Worm (Caenorhabditis elegans) whole organism, L4 larva: ENCODE measurements around the gene pus-1.

Experiments
- T26A8.4 ChIP-seq: fragments of 200-800 bp; sonication (Bioruptor generic); IDR thresholded peaks from 2 replicates; pipeline ENCODE4 v1.3.6; 2022; ENCODE audit warnings: missing genetic modification characterization, missing compliant biosample characterization
- Y75B8A.6 ChIP-seq: fragments of 200-800 bp; sonication (Bioruptor generic); IDR thresholded peaks from 2 replicates; pipeline ENCODE4 v1.3.6; 2022; ENCODE audit warnings: missing genetic modification reagents, missing genetic modification characterization, missing compliant biosample characterization
- aha-1 ChIP-seq: fragments of 150-350 bp; peaks from one replicate; lab custom pipeline; 2014; ENCODE audit warnings: missing biosample characterization, missing genetic modification characterization
- ceh-44 ChIP-seq: fragments of 200-800 bp; sonication (Bioruptor generic); IDR thresholded peaks from 2 replicates; pipeline ENCODE4 v1.3.6; 2022; ENCODE audit warnings: missing genetic modification reagents, missing genetic modification characterization, missing compliant biosample characterization
- ceh-82 ChIP-seq: sonication (generic microtip); optimal IDR thresholded peaks from 2 replicates; lab custom pipeline; 2017; ENCODE audit warnings: missing biosample characterization, missing genetic modification characterization
- daf-16 ChIP-seq, 3 experiments: sonication (generic microtip); optimal IDR thresholded peaks; 2 replicates each; lab custom pipeline; 2016 to 2017; ENCODE audit warnings: missing genetic modification characterization in 3 of 3, missing genetic modification reagents in 3 of 3, mild to moderate bottlenecking in 2 of 3, missing compliant biosample characterization in 2 of 3, missing biosample characterization in 1 of 3, moderate library complexity in 1 of 3
- daf-8 ChIP-seq: fragments of 200-800 bp; sonication (Bioruptor generic); IDR thresholded peaks from 2 replicates; pipeline ENCODE4 v1.3.6; 2022; ENCODE audit warnings: missing genetic modification characterization, missing compliant biosample characterization
- dmd-8 ChIP-seq: fragments of 200-800 bp; sonication (Bioruptor generic); IDR thresholded peaks from 2 replicates; pipeline ENCODE4 v1.3.6; 2022; ENCODE audit warnings: missing genetic modification characterization, missing compliant biosample characterization
- dpl-1 ChIP-seq: fragments of 150-350 bp; optimal IDR thresholded peaks from 2 replicates; lab custom pipeline; 2014; ENCODE audit warnings: missing biosample characterization, missing genetic modification reagents, missing genetic modification characterization
- dve-1 ChIP-seq: sonication (generic microtip); optimal IDR thresholded peaks from 2 replicates; lab custom pipeline; 2017; ENCODE audit warnings: antibody characterized with exemption, mild to moderate bottlenecking, missing genetic modification characterization, missing compliant biosample characterization; ENCODE audit not compliant: insufficient read depth
- gei-8 ChIP-seq: fragments of 200-800 bp; sonication (Bioruptor generic); optimal IDR thresholded peaks from 2 replicates; lab custom pipeline; 2018; ENCODE audit warnings: mild to moderate bottlenecking, missing genetic modification characterization, missing compliant biosample characterization
- hlh-11 ChIP-seq: fragments of 200-800 bp; sonication (Bioruptor generic); optimal IDR thresholded peaks from 2 replicates; lab custom pipeline; 2018; ENCODE audit warnings: mild to moderate bottlenecking, missing genetic modification characterization, missing compliant biosample characterization
- hlh-30 ChIP-seq: sonication (generic microtip); optimal IDR thresholded peaks from 2 replicates; lab custom pipeline; 2017; ENCODE audit warnings: antibody characterized with exemption, mild to moderate bottlenecking, missing genetic modification characterization, missing compliant biosample characterization; ENCODE audit not compliant: insufficient read depth
- jun-1 ChIP-seq: fragments of 150-350 bp; optimal IDR thresholded peaks from 2 replicates; lab custom pipeline; 2014; ENCODE audit warnings: missing biosample characterization, missing genetic modification reagents, missing genetic modification characterization
- lin-1 ChIP-seq: fragments of 200-800 bp; sonication (Bioruptor generic); IDR thresholded peaks from 2 replicates; pipeline ENCODE4 v1.3.6; 2022; ENCODE audit warnings: missing genetic modification reagents, missing genetic modification characterization, missing compliant biosample characterization
- lin-13 ChIP-seq: fragments of 150-350 bp; optimal IDR thresholded peaks from 2 replicates; lab custom pipeline; 2014; ENCODE audit warnings: missing biosample characterization, missing genetic modification reagents, missing genetic modification characterization
- lin-29 ChIP-seq: fragments of 200-800 bp; sonication (Bioruptor generic); IDR thresholded peaks from 2 replicates; pipeline ENCODE4 v1.3.6; 2022; ENCODE audit warnings: missing genetic modification reagents, missing genetic modification characterization, missing compliant biosample characterization
- lin-38 ChIP-seq: fragments of 200-800 bp; sonication (Bioruptor generic); IDR thresholded peaks from 2 replicates; pipeline ENCODE4 v1.3.6; 2022; ENCODE audit warnings: missing genetic modification reagents, missing genetic modification characterization, missing compliant biosample characterization
- lsy-2 ChIP-seq, 2 experiments: fragments of 150-350 bp in 1 of 2; sonication (generic microtip) in 1 of 2; optimal IDR thresholded peaks; 2 replicates each; lab custom pipeline; 2014 to 2017; ENCODE audit warnings: missing biosample characterization in 2 of 2, missing genetic modification characterization in 2 of 2
- mdl-1 ChIP-seq, 2 experiments: fragments of 150-350 bp in 1 of 2; sonication (generic microtip) in 1 of 2; optimal IDR thresholded peaks; 2 replicates each; lab custom pipeline; 2014 to 2017; ENCODE audit warnings: missing biosample characterization in 2 of 2, missing genetic modification characterization in 2 of 2
- mes-2 ChIP-seq: sonication (generic microtip); optimal IDR thresholded peaks from 2 replicates; lab custom pipeline; 2016; ENCODE audit warnings: missing genotype, mild to moderate bottlenecking, missing genetic modification characterization, missing compliant biosample characterization; ENCODE audit not compliant: poor library complexity, severe bottlenecking
- mxl-3 ChIP-seq: fragments of 200-800 bp; sonication (Bioruptor generic); optimal IDR thresholded peaks from 2 replicates; lab custom pipeline; 2018; ENCODE audit warnings: mild to moderate bottlenecking, missing genetic modification characterization, missing compliant biosample characterization
- nhr-25 ChIP-seq: sonication (generic microtip); optimal IDR thresholded peaks from 2 replicates; lab custom pipeline; 2017; ENCODE audit warnings: missing genetic modification characterization, mild to moderate bottlenecking, missing compliant biosample characterization, antibody characterized with exemption, moderate library complexity, borderline replicate concordance; ENCODE audit not compliant: insufficient read depth
- nhr-28 ChIP-seq: fragments of 150-350 bp; optimal IDR thresholded peaks from 2 replicates; lab custom pipeline; 2014; ENCODE audit warnings: missing biosample characterization, missing genetic modification characterization
- nhr-77 ChIP-seq: fragments of 150-350 bp; optimal IDR thresholded peaks from 2 replicates; lab custom pipeline; 2014; ENCODE audit warnings: missing biosample characterization, missing genetic modification characterization
- pqm-1 ChIP-seq: sonication (generic microtip); optimal IDR thresholded peaks from 2 replicates; lab custom pipeline; 2017; ENCODE audit warnings: missing biosample characterization, missing genetic modification characterization
- sdz-12 ChIP-seq: fragments of 200-800 bp; sonication (Bioruptor generic); optimal IDR thresholded peaks from 2 replicates; lab custom pipeline; 2018; ENCODE audit warnings: mild to moderate bottlenecking, missing genetic modification characterization, missing compliant biosample characterization
- spr-3 ChIP-seq: fragments of 200-800 bp; sonication (Bioruptor generic); optimal IDR thresholded peaks from 2 replicates; lab custom pipeline; 2018; ENCODE audit warnings: mild to moderate bottlenecking, missing genetic modification characterization, missing compliant biosample characterization
- tra-1 ChIP-seq: fragments of 200-800 bp; sonication (Bioruptor generic); IDR thresholded peaks from 2 replicates; pipeline ENCODE4 v1.3.6; 2022; ENCODE audit warnings: missing genetic modification reagents, missing genetic modification characterization, missing compliant biosample characterization
- unc-39 ChIP-seq: sonication (generic microtip); optimal IDR thresholded peaks from 2 replicates; lab custom pipeline; 2017; ENCODE audit warnings: missing biosample characterization, missing genetic modification characterization
- unc-62 ChIP-seq, 3 experiments: fragments of 150-350 bp in 1 of 3; sonication (generic microtip); optimal IDR thresholded peaks in 2 of 3; peaks in 1 of 3; 1 replicate in 1 of 3; 2 replicates in 2 of 3; lab custom pipeline; 2014 to 2017; ENCODE audit warnings: missing biosample characterization in 3 of 3, missing genetic modification characterization in 3 of 3, missing genetic modification reagents in 3 of 3, missing genotype in 1 of 3
- zfp-3 ChIP-seq: fragments of 200-800 bp; sonication (Bioruptor generic); conservative IDR thresholded peaks from 2 replicates; pipeline ENCODE4 v1.3.6; 2022; ENCODE audit warnings: missing genetic modification reagents, missing genetic modification characterization, missing compliant biosample characterization
- zip-11 ChIP-seq: fragments of 200-800 bp; sonication (Bioruptor generic); IDR thresholded peaks from 2 replicates; pipeline ENCODE4 v1.3.6; 2022; ENCODE audit warnings: missing genetic modification characterization, missing compliant biosample characterization
- ztf-11 ChIP-seq: fragments of 150-350 bp; optimal IDR thresholded peaks from 2 replicates; lab custom pipeline; 2014; ENCODE audit warnings: missing biosample characterization, missing genetic modification characterization

pus-1 gene

DNA sequence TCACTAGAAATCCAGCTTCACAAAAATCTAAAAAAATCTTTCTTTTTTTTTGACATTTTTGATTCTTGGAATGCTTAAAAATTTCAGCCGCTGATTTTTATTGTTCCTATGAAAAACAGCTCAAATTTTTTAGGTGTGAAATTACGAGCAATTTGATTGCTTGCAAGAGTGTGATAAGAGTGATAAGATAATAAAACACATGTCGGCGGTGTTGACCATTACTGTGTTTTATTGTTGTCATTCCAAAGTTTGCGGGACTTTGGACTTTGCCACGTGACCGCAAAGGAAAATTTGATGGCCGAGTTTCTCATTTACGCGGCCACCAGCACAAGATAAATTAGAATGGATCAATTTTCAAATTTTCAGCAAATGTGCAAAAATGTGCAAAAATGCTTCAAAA lies 22.0 kb upstream of the pus-1 start (continued):
- peak; percentile 78 for TF ChIP-seq dve-1

DNA sequence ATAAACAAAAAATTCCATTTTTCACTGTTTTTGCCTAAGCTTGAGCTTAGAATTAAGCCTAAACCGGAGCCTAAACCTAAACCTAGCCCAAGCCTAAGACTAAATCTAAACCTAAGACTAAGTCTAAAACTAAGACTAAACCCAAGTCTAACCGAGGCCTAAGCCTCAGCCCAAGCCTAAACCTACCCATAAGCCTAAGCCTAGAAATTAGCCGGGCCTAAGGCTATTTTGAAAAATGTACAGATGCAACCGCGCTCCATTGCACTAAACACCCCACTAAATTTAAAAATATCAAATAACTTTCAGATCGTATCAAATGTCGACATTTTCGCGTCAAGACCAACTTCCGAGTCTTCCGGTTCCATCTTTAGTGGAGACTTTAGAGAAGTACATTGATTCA lies 20.5 kb upstream of the pus-1 start, which contains the start of gene T20B3.1:
Gene T20B3.1 (plus strand): TSS at position 301 of the 400 bp plus-strand sequence.
- TF ChIP-seq jun-1: no peak
- TF ChIP-seq lin-1 (GFP tag; lab: Robert Waterston, UW): no peak
- no peak for TF ChIP-seq ceh-44
- peak; percentile 22 for TF ChIP-seq aha-1
- no peak for TF ChIP-seq lin-13 (GFP tag; lab: Kevin White, UChicago)

DNA sequence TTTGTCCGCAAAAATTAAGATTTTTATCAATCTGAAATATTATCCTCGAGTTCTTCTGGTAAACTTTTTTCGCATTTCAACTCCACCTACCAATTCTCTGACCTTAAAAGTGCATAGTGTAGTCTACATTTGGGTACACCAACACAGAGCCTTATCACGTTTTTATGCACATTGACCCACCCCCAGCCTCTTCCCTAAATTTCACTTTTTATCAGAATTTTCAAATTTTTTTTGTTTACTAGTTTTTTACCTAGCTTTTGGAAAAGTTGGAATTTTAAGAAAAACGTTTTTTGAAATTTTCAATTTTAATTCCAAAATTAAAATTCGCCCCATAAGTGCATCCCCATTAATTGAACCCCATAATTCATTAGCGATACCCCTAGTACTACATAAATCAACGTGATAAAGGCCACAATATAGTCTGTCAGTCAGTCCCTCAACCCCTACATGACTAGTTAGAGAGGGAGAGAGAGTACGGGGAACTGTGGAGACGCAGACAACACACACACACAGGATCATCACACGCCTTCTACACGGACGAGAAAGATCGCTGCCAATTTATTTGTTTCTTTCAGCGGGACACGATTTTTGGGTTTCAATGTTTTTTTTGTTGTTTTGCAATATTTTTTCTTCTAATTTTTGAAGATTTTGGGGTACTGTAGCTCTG lies 19.9 kb upstream of the pus-1 start:
- TF ChIP-seq mes-2 (tag; lab: Kevin White, UChicago) (peak; percentile 28), hlh-30 (peak; percentile 57), unc-62 (GFP tag; optimal IDR thresholded peaks at IDR 0.05 in 1 of 2; lab: Kevin White, UChicago) (peak in 1 of 2 experiments; percentile 90), unc-62 (tag; optimal IDR thresholded peaks at IDR 0.05; lab: Kevin White, UChicago) (no peak), Y75B8A.6 (no peak), pqm-1 (tag; lab: Kevin White, UChicago) (peak; percentile 32), mxl-3 (GFP tag; lab: Kevin White, UChicago) (peak; percentile 41), hlh-11 (tag; lab: Kevin White, UChicago) (peak; percentile 23), nhr-28 (tag; lab: Kevin White, UChicago) (peak; percentile 62), ceh-82 (tag; lab: Kevin White, UChicago) (no peak), mdl-1 (tag; optimal IDR thresholded peaks at IDR 0.05; lab: Kevin White, UChicago) (peak in 1 of 2 experiments; percentile 28), sdz-12 (GFP tag; lab: Kevin White, UChicago) (no peak), daf-16 (GFP tag; optimal IDR thresholded peaks at IDR 0.05; lab: Kevin White, UChicago) (no peak), daf-16 (tag; optimal IDR thresholded peaks at IDR 0.05; lab: Kevin White, UChicago) (peak; percentile 59), lsy-2 (tag; optimal IDR thresholded peaks at IDR 0.05; lab: Kevin White, UChicago) (peak in 1 of 2 experiments; percentile 11), zip-11 (no peak), gei-8 (GFP tag; lab: Kevin White, UChicago) (peak; percentile 31)
- TF ChIP-seq, all 104 proteins: peak for 11

DNA sequence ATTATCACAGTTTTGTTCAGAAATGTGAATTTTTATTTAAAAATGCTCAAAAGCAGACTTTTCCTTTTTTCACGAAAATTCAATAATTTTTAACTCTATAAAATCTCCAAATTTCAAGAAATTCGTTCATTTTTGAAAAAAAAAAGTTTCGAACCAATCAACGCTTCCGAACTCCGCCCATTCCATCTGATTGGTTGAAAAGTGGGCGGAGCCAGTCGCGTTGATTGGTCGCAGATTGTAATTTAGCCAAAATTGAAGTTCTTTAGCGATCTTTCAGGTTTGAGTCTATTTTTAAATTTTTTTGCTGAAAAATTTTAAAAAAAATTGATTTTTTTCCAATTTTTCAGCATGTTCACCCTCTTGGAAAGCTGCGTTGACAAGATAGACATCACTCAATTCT lies 17.6 kb upstream of the pus-1 start:
- TF ChIP-seq lin-1 (GFP tag; lab: Robert Waterston, UW): no peak
- no peak for TF ChIP-seq daf-8 (GFP tag; lab: Robert Waterston, UW)
- TF ChIP-seq unc-39 (tag; lab: Kevin White, UChicago): no peak
- TF ChIP-seq lin-38 (GFP tag; lab: Robert Waterston, UW): no peak
- no peak for TF ChIP-seq T26A8.4 (GFP tag; lab: Robert Waterston, UW)
- no peak for TF ChIP-seq spr-3
- TF ChIP-seq dpl-1 (GFP tag; lab: Kevin White, UChicago): no peak
- no peak for TF ChIP-seq nhr-25
- TF ChIP-seq ztf-11 (tag; lab: Kevin White, UChicago): no peak
- TF ChIP-seq zfp-3 (GFP tag; lab: Robert Waterston, UW): no peak
- TF ChIP-seq jun-1: no peak
- no peak for TF ChIP-seq tra-1
- no peak for TF ChIP-seq lin-29 (GFP tag; lab: Robert Waterston, UW)
- TF ChIP-seq, all 104 proteins: peak for 0

DNA sequence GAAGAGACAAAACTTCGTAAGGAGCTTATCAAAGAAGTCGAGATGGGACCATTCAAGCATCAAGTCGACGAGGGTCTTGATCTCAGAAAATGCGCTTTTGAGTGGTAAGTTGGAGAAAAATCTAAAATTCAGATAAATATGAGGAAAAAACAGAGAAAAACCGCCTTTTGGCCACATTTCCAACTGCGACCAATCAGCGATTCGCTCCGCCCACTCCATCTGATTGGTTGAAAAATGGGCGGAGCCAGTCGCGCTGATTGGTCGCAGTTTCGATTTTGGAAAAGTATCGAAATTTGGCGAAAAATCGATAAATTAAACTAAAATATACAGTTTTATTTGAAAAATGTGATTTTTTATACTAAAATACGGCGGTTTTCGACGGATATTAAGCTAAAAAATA lies 17.1 kb upstream of the pus-1 start:
- TF ChIP-seq nhr-77 (tag; lab: Kevin White, UChicago) (no peak), dmd-8 (GFP tag; lab: Robert Waterston, UW) (no peak)
